Worm (Caenorhabditis elegans): ENCODE measurements around the gene cyp-37A1.

ce11 chrII:14002200-14002599, 14.6 kb downstream of the cyp-37A1 start, which contains the start of gene F01D5.5:
- TF ChIP-seq hnd-1 (tag; optimal IDR thresholded peaks at IDR 0.05) (no peak), B0310.2 (tag; optimal IDR thresholded peaks at IDR 0.05) (no peak), ceh-13 (GFP tag; optimal IDR thresholded peaks at IDR 0.05) (no peak), tra-4 (tag; optimal IDR thresholded peaks at IDR 0.05) (no peak)
